Fruit fly (Drosophila melanogaster) whole organism, embryonic: Measurements from ENCODE around the gene Cyp9f2.

Experiments used
- Adf1 ChIP-seq: fragments of 200-800 bp; sonication (Bioruptor generic); IDR thresholded peaks from 2 replicates; pipeline ENCODE4 v1.3.6; 2022; ENCODE audit warnings: missing biosample characterization, missing genetic modification characterization
- Atf6 ChIP-seq: fragments of 200-800 bp; sonication (Bioruptor generic); IDR thresholded peaks from 2 replicates; pipeline ENCODE4 v1.3.6; 2022; ENCODE audit warnings: missing biosample characterization, missing genetic modification characterization
- Bdp1 ChIP-seq: fragments of 200-800 bp; sonication (Bioruptor generic); optimal IDR thresholded peaks from 3 replicates; lab custom pipeline; 2016; ENCODE audit warnings: missing biosample characterization, missing genetic modification characterization
- CG10147 ChIP-seq: fragments of 200-800 bp; sonication (Bioruptor generic); optimal IDR thresholded peaks from 2 replicates; lab custom pipeline; 2019; ENCODE audit warnings: missing biosample characterization, mild to moderate bottlenecking, missing genetic modification characterization, moderate library complexity
- CG10462 ChIP-seq: fragments of 200-800 bp; sonication (Bioruptor generic); optimal IDR thresholded peaks from 2 replicates; lab custom pipeline; 2016; ENCODE audit warnings: missing biosample characterization, missing genetic modification characterization
- CG11504 ChIP-seq: fragments of 200-800 bp; sonication (Bioruptor generic); optimal IDR thresholded peaks from 3 replicates; lab custom pipeline; 2019; ENCODE audit warnings: missing biosample characterization, mild to moderate bottlenecking, missing genetic modification characterization, moderate library complexity
- CG11695 ChIP-seq: fragments of 200-800 bp; sonication (Bioruptor generic); IDR thresholded peaks from 3 replicates; pipeline ENCODE4 v1.3.6; 2022; ENCODE audit warnings: missing biosample characterization, missing genetic modification characterization
- CG13894 ChIP-seq: fragments of 200-800 bp; sonication (Bioruptor generic); optimal IDR thresholded peaks from 3 replicates; lab custom pipeline; 2018; ENCODE audit warnings: missing biosample characterization, mild to moderate bottlenecking, missing genetic modification characterization, moderate library complexity
- CG14710 ChIP-seq: fragments of 200-800 bp; sonication (Bioruptor generic); optimal IDR thresholded peaks from 3 replicates; lab custom pipeline; 2019; ENCODE audit warnings: missing biosample characterization, mild to moderate bottlenecking, missing genetic modification characterization, moderate library complexity
- CG14860 ChIP-seq: fragments of 200-800 bp; sonication (Bioruptor generic); IDR thresholded peaks from 3 replicates; pipeline ENCODE4 v1.3.6; 2022; ENCODE audit warnings: missing biosample characterization, missing genetic modification characterization; ENCODE audit not compliant: partially characterized antibody
- CG17328 ChIP-seq: fragments of 200-800 bp; sonication (Bioruptor generic); IDR thresholded peaks from 2 replicates; pipeline ENCODE4 v1.3.6; 2022; ENCODE audit warnings: missing biosample characterization, missing genetic modification characterization
- CG18599 ChIP-seq: fragments of 200-800 bp; sonication (Bioruptor generic); optimal IDR thresholded peaks from 3 replicates; lab custom pipeline; 2017; ENCODE audit warnings: missing biosample characterization, missing genetic modification characterization, mild to moderate bottlenecking, moderate library complexity, missing genetic modification reagents
- CG2199 ChIP-seq: fragments of 200-800 bp; sonication (Bioruptor generic); IDR thresholded peaks from 3 replicates; pipeline ENCODE4 v1.3.6; 2022; ENCODE audit warnings: missing biosample characterization, missing genetic modification characterization
- CG2889 ChIP-seq: fragments of 200-800 bp; sonication (Bioruptor generic); IDR thresholded peaks from 3 replicates; pipeline ENCODE4 v1.3.6; 2022; ENCODE audit warnings: missing biosample characterization, missing genetic modification characterization
- CG31441 ChIP-seq: fragments of 200-800 bp; sonication (Bioruptor generic); IDR thresholded peaks from 2 replicates; pipeline ENCODE4 v1.3.6; 2022; ENCODE audit warnings: missing biosample characterization, missing genetic modification characterization
- CG3163 ChIP-seq: fragments of 200-800 bp; sonication (Bioruptor generic); optimal IDR thresholded peaks from 3 replicates; lab custom pipeline; 2016; ENCODE audit warnings: missing biosample characterization, missing genetic modification characterization
- CG32532 ChIP-seq: fragments of 200-800 bp; sonication (Bioruptor generic); IDR thresholded peaks from 2 replicates; pipeline ENCODE4 v1.3.6; 2022; ENCODE audit warnings: missing biosample characterization, missing genetic modification characterization
- CG32772 ChIP-seq: fragments of 200-800 bp; sonication (Bioruptor generic); IDR thresholded peaks from 2 replicates; pipeline ENCODE4 v1.3.6; 2022; ENCODE audit warnings: missing biosample characterization, missing genetic modification characterization
- CG3281 ChIP-seq: fragments of 200-800 bp; sonication (Bioruptor generic); optimal IDR thresholded peaks from 3 replicates; lab custom pipeline; 2017; ENCODE audit warnings: missing biosample characterization, mild to moderate bottlenecking, missing genetic modification characterization
- CG33213 ChIP-seq: fragments of 200-800 bp; sonication (Bioruptor generic); optimal IDR thresholded peaks from 3 replicates; lab custom pipeline; 2016; ENCODE audit warnings: missing biosample characterization, missing genetic modification characterization
- CG34422 ChIP-seq: fragments of 200-800 bp; sonication (Bioruptor generic); IDR thresholded peaks from 3 replicates; pipeline ENCODE4 v1.3.6; 2022; ENCODE audit warnings: missing biosample characterization, missing genetic modification characterization
- CG3847 ChIP-seq: fragments of 200-800 bp; sonication (Bioruptor generic); IDR thresholded peaks from 2 replicates; pipeline ENCODE4 v1.3.6; 2022; ENCODE audit warnings: missing biosample characterization, missing genetic modification characterization
- CG4854 ChIP-seq: fragments of 200-800 bp; sonication (Bioruptor generic); optimal IDR thresholded peaks from 2 replicates; lab custom pipeline; 2016; ENCODE audit warnings: missing biosample characterization, missing genetic modification characterization, inconsistent platforms
- CG6254 ChIP-seq: fragments of 200-800 bp; sonication (Bioruptor generic); optimal IDR thresholded peaks from 3 replicates; lab custom pipeline; 2017; ENCODE audit warnings: mild to moderate bottlenecking, missing biosample characterization, missing genetic modification reagents, missing genetic modification characterization
- CG6654 ChIP-seq: fragments of 200-800 bp; sonication (Bioruptor generic); optimal IDR thresholded peaks from 2 replicates; lab custom pipeline; 2017; ENCODE audit warnings: missing biosample characterization, mild to moderate bottlenecking, missing genetic modification characterization
- CG7372 ChIP-seq: fragments of 200-800 bp; sonication (Bioruptor generic); IDR thresholded peaks from 2 replicates; pipeline ENCODE4 v1.3.6; 2022; ENCODE audit warnings: missing biosample characterization, missing genetic modification characterization
- CG9215 ChIP-seq: fragments of 200-800 bp; sonication (Bioruptor generic); IDR thresholded peaks from 2 replicates; pipeline ENCODE4 v1.3.6; 2022; ENCODE audit warnings: missing biosample characterization, missing genetic modification characterization
- Dek ChIP-seq: fragments of 200-800 bp; sonication (Bioruptor generic); optimal IDR thresholded peaks from 3 replicates; lab custom pipeline; 2019; ENCODE audit warnings: missing biosample characterization, mild to moderate bottlenecking, missing genetic modification characterization, moderate library complexity
- Dref ChIP-seq: fragments of 200-800 bp; sonication (Bioruptor generic); IDR thresholded peaks from 2 replicates; pipeline ENCODE4 v1.3.6; 2022; ENCODE audit warnings: missing biosample characterization, missing genetic modification characterization
- H15 ChIP-seq: fragments of 200-800 bp; sonication (Bioruptor generic); IDR thresholded peaks from 3 replicates; pipeline ENCODE4 v1.3.6; 2022; ENCODE audit warnings: missing biosample characterization, missing genetic modification characterization
- Meics ChIP-seq: fragments of 200-800 bp; sonication (Bioruptor generic); optimal IDR thresholded peaks from 2 replicates; lab custom pipeline; 2017; ENCODE audit warnings: missing biosample characterization, mild to moderate bottlenecking, missing genetic modification characterization
- NfI ChIP-seq: fragments of 200-800 bp; sonication (Bioruptor generic); optimal IDR thresholded peaks from 3 replicates; lab custom pipeline; 2018; ENCODE audit warnings: missing biosample characterization, mild to moderate bottlenecking, missing genetic modification characterization, moderate library complexity
- Six4 ChIP-seq: fragments of 200-800 bp; sonication (Bioruptor generic); optimal IDR thresholded peaks from 2 replicates; lab custom pipeline; 2016; ENCODE audit warnings: missing biosample characterization, missing genetic modification characterization
- Sox102F ChIP-seq: fragments of 200-800 bp; sonication (Bioruptor generic); optimal IDR thresholded peaks from 2 replicates; lab custom pipeline; 2018; ENCODE audit warnings: missing biosample characterization, mild to moderate bottlenecking, missing genetic modification characterization, moderate library complexity
- YL-1 ChIP-seq: fragments of 200-800 bp; sonication (Bioruptor generic); optimal IDR thresholded peaks from 3 replicates; lab custom pipeline; 2017; ENCODE audit warnings: missing biosample characterization, mild to moderate bottlenecking, missing genetic modification characterization
- abd-A ChIP-seq: fragments of 200-800 bp; sonication (Bioruptor generic); optimal IDR thresholded peaks from 3 replicates; lab custom pipeline; 2019; ENCODE audit warnings: missing biosample characterization, mild to moderate bottlenecking, missing genetic modification characterization, moderate library complexity
- bab2 ChIP-seq: fragments of 200-800 bp; sonication (Bioruptor generic); optimal IDR thresholded peaks from 2 replicates; lab custom pipeline; 2016; ENCODE audit warnings: missing biosample characterization, missing genetic modification characterization
- chif ChIP-seq, 2 experiments: fragments of 200-800 bp; sonication (Bioruptor generic); optimal IDR thresholded peaks; 3 replicates each; lab custom pipeline; 2016; ENCODE audit warnings: missing biosample characterization in 2 of 2, missing genetic modification characterization in 2 of 2
- crol ChIP-seq: fragments of 200-800 bp; sonication (Bioruptor generic); IDR thresholded peaks from 2 replicates; pipeline ENCODE4 v1.3.6; 2022; ENCODE audit warnings: missing biosample characterization, missing genetic modification characterization
- ems ChIP-seq: fragments of 200-800 bp; sonication (Bioruptor generic); optimal IDR thresholded peaks from 3 replicates; lab custom pipeline; 2016; ENCODE audit warnings: missing biosample characterization, missing genetic modification characterization
- h ChIP-seq: fragments of >200 bp; optimal IDR thresholded peaks from 2 replicates; lab custom pipeline; 2017
- mld ChIP-seq: fragments of 200-800 bp; sonication (Bioruptor generic); IDR thresholded peaks from 3 replicates; pipeline ENCODE4 v1.3.6; 2022; ENCODE audit warnings: missing biosample characterization, missing genetic modification characterization; ENCODE audit not compliant: partially characterized antibody
- org-1 ChIP-seq: fragments of 200-800 bp; sonication (Bioruptor generic); optimal IDR thresholded peaks from 2 replicates; lab custom pipeline; 2017; ENCODE audit warnings: missing biosample characterization, missing genetic modification characterization
- pzg ChIP-seq: fragments of 200-800 bp; sonication (Bioruptor generic); optimal IDR thresholded peaks from 3 replicates; lab custom pipeline; 2018; ENCODE audit warnings: missing biosample characterization, mild to moderate bottlenecking, missing genetic modification characterization, moderate library complexity
- row ChIP-seq: fragments of 200-800 bp; sonication (Bioruptor generic); IDR thresholded peaks from 3 replicates; pipeline ENCODE4 v1.3.6; 2022; ENCODE audit warnings: missing biosample characterization, missing genetic modification characterization
- slou ChIP-seq: fragments of 200-800 bp; sonication (Bioruptor generic); optimal IDR thresholded peaks from 3 replicates; lab custom pipeline; 2016; ENCODE audit warnings: missing biosample characterization, missing genetic modification characterization
- stc ChIP-seq: fragments of 200-800 bp; sonication (Bioruptor generic); IDR thresholded peaks from 2 replicates; pipeline ENCODE4 v1.3.6; 2022; ENCODE audit warnings: missing biosample characterization, missing genetic modification characterization
- tgo ChIP-seq: fragments of 200-800 bp; sonication (Bioruptor generic); IDR thresholded peaks from 3 replicates; pipeline ENCODE4 v1.3.6; 2022; ENCODE audit warnings: missing biosample characterization, missing genetic modification characterization
- tll ChIP-seq, 2 experiments: fragments of 200-800 bp in 1 of 2; fragments of >200 bp in 1 of 2; sonication (Bioruptor generic) in 1 of 2; optimal IDR thresholded peaks; 2 replicates each; lab custom pipeline; 2017 to 2019; ENCODE audit warnings: missing biosample characterization in 2 of 2, missing genetic modification characterization in 2 of 2, mild to moderate bottlenecking in 1 of 2, moderate library complexity in 1 of 2
- trh ChIP-seq: fragments of 200-800 bp; sonication (Bioruptor generic); optimal IDR thresholded peaks from 2 replicates; lab custom pipeline; 2016; ENCODE audit warnings: missing biosample characterization, missing genetic modification characterization
- unpg ChIP-seq: fragments of 200-800 bp; sonication (Bioruptor generic); optimal IDR thresholded peaks from 3 replicates; lab custom pipeline; 2018; ENCODE audit warnings: missing biosample characterization, mild to moderate bottlenecking, missing genetic modification characterization, moderate library complexity
- yki ChIP-seq: fragments of >200 bp; optimal IDR thresholded peaks from 3 replicates; lab custom pipeline; 2018
- zfh1 ChIP-seq: fragments of 200-800 bp; sonication (Bioruptor generic); IDR thresholded peaks from 3 replicates; pipeline ENCODE4 v1.3.6; 2022; ENCODE audit warnings: missing biosample characterization, missing genetic modification characterization

Gene Cyp9f2

DNA sequence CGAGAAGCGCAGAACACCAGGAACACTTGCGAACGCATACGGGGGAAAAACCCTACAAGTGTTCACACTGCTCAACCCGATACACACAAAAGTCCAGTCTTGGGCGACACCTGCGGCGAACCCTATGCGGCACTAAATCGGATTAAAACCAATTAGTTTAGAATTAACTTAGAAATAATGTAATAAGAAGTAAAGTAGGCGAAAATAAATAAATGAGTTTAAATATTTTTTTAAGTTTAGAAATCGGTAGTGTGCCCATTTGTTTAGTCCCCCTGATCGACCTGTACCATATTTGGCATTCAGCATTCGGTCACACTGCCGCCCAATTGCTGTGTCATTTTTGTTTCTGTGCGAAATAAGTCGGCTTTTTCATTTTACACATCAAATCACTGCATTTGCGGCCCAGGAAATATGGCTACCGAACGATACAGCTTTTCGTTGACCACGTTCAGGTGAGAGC is 25.2 kb upstream of the Cyp9f2 start, which contains the start of gene Prosalpha2 (continued):
- no peak for TF ChIP-seq CG9215 (GFP tag; lab: Robert Waterston, UW)
- no peak for TF ChIP-seq slou (GFP tag; lab: Kevin White, UChicago)
- no peak for TF ChIP-seq CG34422 (GFP tag; lab: Robert Waterston, UW)
- TF ChIP-seq org-1 (GFP tag; lab: Kevin White, UChicago): no peak
- no peak for TF ChIP-seq chif (GFP tag; optimal IDR thresholded peaks at IDR 0.05; lab: Kevin White, UChicago)
- TF ChIP-seq tgo (GFP tag; lab: Robert Waterston, UW): no peak
- TF ChIP-seq CG7372 (GFP tag; lab: Robert Waterston, UW): no peak
- no peak for TF ChIP-seq Dek (tag; lab: Kevin White, UChicago)
- no peak for TF ChIP-seq tll (GFP tag; optimal IDR thresholded peaks at IDR 0.05; lab: Kevin White, UChicago)
- TF ChIP-seq Six4 (GFP tag; lab: Kevin White, UChicago): no peak
- no peak for TF ChIP-seq unpg (GFP tag; lab: Kevin White, UChicago)
- TF ChIP-seq CG14710 (tag; lab: Kevin White, UChicago): peak; percentile 80
- TF ChIP-seq mld (GFP tag; lab: Robert Waterston, UW): no peak
- TF ChIP-seq ems (GFP tag; lab: Kevin White, UChicago): no peak
- no peak for TF ChIP-seq zfh1 (GFP tag; lab: Robert Waterston, UW)
- no peak for TF ChIP-seq H15 (GFP tag; lab: Robert Waterston, UW)
- TF ChIP-seq Bdp1: no peak
- TF ChIP-seq Dref (GFP tag; lab: Robert Waterston, UW): peak; percentile 25; the same call in 1 of the 2 replicates
- TF ChIP-seq stc (GFP tag; lab: Robert Waterston, UW): no peak
- no peak for TF ChIP-seq CG6254 (GFP tag; lab: Kevin White, UChicago)
- TF ChIP-seq row (GFP tag; lab: Robert Waterston, UW): peak; percentile 59
- TF ChIP-seq yki (lab: Kevin White, UChicago): no peak
- TF ChIP-seq Sox102F (GFP tag; lab: Kevin White, UChicago): no peak
- no peak for TF ChIP-seq Meics (GFP tag; lab: Kevin White, UChicago)
- TF ChIP-seq CG6654 (GFP tag; lab: Kevin White, UChicago): no peak
- no peak for TF ChIP-seq CG17328 (GFP tag; lab: Robert Waterston, UW)
- no peak for TF ChIP-seq CG3281 (GFP tag; lab: Kevin White, UChicago)
- TF ChIP-seq trh (GFP tag; lab: Kevin White, UChicago): no peak
- TF ChIP-seq CG11695 (GFP tag; lab: Robert Waterston, UW): no peak
- no peak for TF ChIP-seq Atf6 (GFP tag; lab: Robert Waterston, UW)
- no peak for TF ChIP-seq CG2199 (GFP tag; lab: Robert Waterston, UW)
- TF ChIP-seq CG10462 (GFP tag; lab: Kevin White, UChicago): no peak
- TF ChIP-seq CG18599 (GFP tag; lab: Kevin White, UChicago): no peak
- no peak for TF ChIP-seq Adf1
- no peak for TF ChIP-seq h (lab: Kevin White, UChicago)
- peak; percentile 43 for TF ChIP-seq NfI (GFP tag; lab: Kevin White, UChicago)
- TF ChIP-seq crol (GFP tag; lab: Robert Waterston, UW): no peak
- TF ChIP-seq CG10147 (GFP tag; lab: Kevin White, UChicago): peak; percentile 11
- TF ChIP-seq CG3163 (GFP tag; lab: Kevin White, UChicago): no peak
- no peak for TF ChIP-seq CG4854 (GFP tag; lab: Kevin White, UChicago)
- no peak for TF ChIP-seq CG11504 (tag; lab: Kevin White, UChicago)
- TF ChIP-seq CG31441 (GFP tag; lab: Robert Waterston, UW): no peak
- no peak for TF ChIP-seq CG3847 (GFP tag; lab: Robert Waterston, UW)
- TF ChIP-seq CG32772: no peak
- TF ChIP-seq pzg (GFP tag; lab: Kevin White, UChicago): peak; percentile 61
- TF ChIP-seq bab2: no peak
- TF ChIP-seq CG33213: peak; percentile 5
- TF ChIP-seq CG14860 (GFP tag; lab: Robert Waterston, UW): no peak
- peak; percentile 30; the same call in 1 of the 2 replicates for TF ChIP-seq CG32532 (GFP tag; lab: Robert Waterston, UW)
- TF ChIP-seq abd-A (tag; lab: Kevin White, UChicago): no peak
- no peak for TF ChIP-seq CG2889
- TF ChIP-seq YL-1 (GFP tag; lab: Kevin White, UChicago): peak; percentile 53
- peak; percentile 23 for TF ChIP-seq CG13894 (tag; lab: Kevin White, UChicago)
